Worm (Caenorhabditis elegans): ENCODE data around the gene mrp-4.
A peak's percentile ranks its signal among the peaks of the same experiment; 100 is the strongest.

DNA sequence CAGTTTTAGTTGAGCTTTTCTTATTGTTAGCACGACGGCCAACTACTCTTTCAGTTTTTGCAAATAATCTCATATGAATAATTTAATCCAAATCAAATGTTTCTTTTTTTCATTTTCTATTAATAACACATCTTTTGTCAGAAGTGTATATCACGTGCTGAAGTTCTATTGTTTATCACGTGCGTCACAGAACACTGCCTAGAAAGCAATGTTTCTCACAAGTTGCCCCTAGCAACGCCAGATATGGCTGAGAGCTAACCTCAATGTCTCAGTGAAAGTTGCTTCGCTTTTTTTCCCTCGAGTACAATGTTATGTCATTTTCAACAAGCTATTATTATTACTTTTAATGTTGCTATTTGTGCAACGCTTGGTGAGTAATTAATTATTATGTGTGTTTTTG is 43.9 kb downstream of the mrp-4 start:
- TF ChIP-seq ztf-4 (tag; optimal IDR thresholded peaks at IDR 0.05) (no peak), sup-37 (GFP tag; optimal IDR thresholded peaks at IDR 0.05) (no peak), ama-1 (optimal IDR thresholded peaks at IDR 0.05) (no peak), nhr-84 (tag; optimal IDR thresholded peaks at IDR 0.05) (no peak), lin-15B (tag; optimal IDR thresholded peaks at IDR 0.05) (no peak), ceh-90 (tag; optimal IDR thresholded peaks at IDR 0.05) (no peak), fkh-10 (GFP tag; optimal IDR thresholded peaks at IDR 0.05) (peak; percentile 8), aha-1 (tag; optimal IDR thresholded peaks at IDR 0.05) (no peak), unc-62 (GFP tag; optimal IDR thresholded peaks at IDR 0.05) (no peak), blmp-1 (tag; optimal IDR thresholded peaks at IDR 0.05) (no peak), C04F5.9 (tag; optimal IDR thresholded peaks at IDR 0.05) (no peak), sptf-1 (tag; optimal IDR thresholded peaks at IDR 0.05) (no peak), pax-3 (tag; optimal IDR thresholded peaks at IDR 0.05) (peak; percentile 65)
